Worm (Caenorhabditis elegans): ENCODE data around the gene Y66D12A.3.
A peak's percentile ranks its signal among the peaks of the same experiment; 100 is the strongest.

Y66D12A.3 gene

ce11 chrIII:11581372-11581771 is 7.6 kb upstream of the Y66D12A.3 start, which contains the start of the genes Y66D12A.6 and ceh-92:
TSS of gene Y66D12A.6 (minus strand) at chrIII:11581402.
TSS of gene ceh-92 (plus strand) at chrIII:11581600.
- TF ChIP-seq mml-1 (tag; optimal IDR thresholded peaks at IDR 0.05) = no peak
- TF ChIP-seq R02D3.7 (tag; optimal IDR thresholded peaks at IDR 0.05) = no peak

DNA sequence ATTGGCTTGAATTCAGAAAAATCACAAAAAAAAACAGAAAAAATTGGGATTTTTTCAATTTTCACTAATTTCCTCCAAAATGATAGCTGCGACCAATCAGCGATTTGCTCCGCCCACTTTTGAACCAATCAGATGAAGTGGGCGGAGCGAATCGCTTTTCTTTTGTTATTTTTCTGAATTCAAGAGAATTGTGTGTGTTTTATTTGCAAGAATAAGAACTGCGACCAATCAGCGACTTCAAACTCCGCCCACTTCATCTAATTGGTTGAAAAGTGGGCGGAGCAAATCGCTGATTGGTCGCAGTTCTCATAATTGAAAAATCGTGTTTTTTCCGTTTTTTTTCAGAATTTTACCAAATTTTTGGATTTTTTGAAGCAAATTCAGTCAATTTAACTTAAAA is 6.4 kb upstream of the Y66D12A.3 start:
- TF ChIP-seq jun-1 (tag; optimal IDR thresholded peaks at IDR 0.05) (no peak), nfya-1 (tag; optimal IDR thresholded peaks at IDR 0.05; ENCODE audit: insufficient read depth) (peak; percentile 86)

ce11 chrIII:11589311-11589710 is 300 bp downstream of the Y66D12A.3 start:
- no peak for TF ChIP-seq nhr-77 (tag; optimal IDR thresholded peaks at IDR 0.05)
- peak; percentile 65 for TF ChIP-seq nfya-1 (tag; optimal IDR thresholded peaks at IDR 0.05; ENCODE audit: insufficient read depth)

ce11 chrIII:11590255-11590654 is 1.2 kb downstream of the Y66D12A.3 start:
- TF ChIP-seq nhr-23 (tag; optimal IDR thresholded peaks at IDR 0.05) = no peak
- no peak for TF ChIP-seq tbx-2 (tag; optimal IDR thresholded peaks at IDR 0.05)
- TF ChIP-seq fkh-2 (tag; optimal IDR thresholded peaks at IDR 0.05) = no peak
- no peak for TF ChIP-seq nhr-67 (tag; optimal IDR thresholded peaks at IDR 0.05)
- no peak for TF ChIP-seq elt-2 (tag; optimal IDR thresholded peaks at IDR 0.05)
- no peak for TF ChIP-seq nhr-12 (tag; optimal IDR thresholded peaks at IDR 0.05)
- no peak for TF ChIP-seq nhr-25 (tag; optimal IDR thresholded peaks at IDR 0.05)
- no peak for TF ChIP-seq nhr-43 (tag; optimal IDR thresholded peaks at IDR 0.05; ENCODE audit: poor library complexity, severe bottlenecking)
- no peak for TF ChIP-seq pha-4 (tag; optimal IDR thresholded peaks at IDR 0.05)
- TF ChIP-seq snpc-4 (tag; optimal IDR thresholded peaks at IDR 0.05) = no peak
- no peak for TF ChIP-seq pqm-1 (tag; optimal IDR thresholded peaks at IDR 0.05)
- TF ChIP-seq ceh-16 (tag; optimal IDR thresholded peaks at IDR 0.05) = no peak

- TF ChIP-seq sea-2 (GFP tag; optimal IDR thresholded peaks at IDR 0.05) (no peak), ceh-28 (tag; optimal IDR thresholded peaks at IDR 0.05) (peak; percentile 83)
Observed at ce11 chrIII:11592096-11592495, 3.1 kb downstream of the Y66D12A.3 start.

DNA sequence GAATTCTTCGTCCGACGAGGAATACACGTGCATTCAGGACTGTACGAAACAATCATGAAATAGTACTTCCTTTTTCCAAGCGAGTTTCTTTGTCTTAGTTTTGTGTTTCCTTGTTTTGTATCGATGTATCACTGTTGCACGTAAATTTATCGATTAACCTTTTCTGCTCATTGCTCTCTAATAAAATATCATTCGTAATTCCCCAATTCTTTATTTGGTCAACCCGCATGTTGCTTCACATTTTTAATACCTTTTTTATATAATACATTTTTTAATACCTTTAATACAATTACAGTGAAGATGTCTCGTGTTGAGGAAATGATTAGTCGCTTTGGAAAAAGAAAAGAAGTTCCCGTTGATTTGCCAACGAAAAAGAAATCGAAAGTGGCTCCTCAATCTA is 18.9 kb downstream of the Y66D12A.3 start, which contains the start of gene Y66D12A.1:
Gene Y66D12A.1, plus strand, starts transcription at position 301 of the 400 bp plus-strand sequence.
- no peak for TF ChIP-seq pqm-1 (tag; optimal IDR thresholded peaks at IDR 0.05)
- no peak for TF ChIP-seq nhr-77 (tag; optimal IDR thresholded peaks at IDR 0.05)
- no peak for TF ChIP-seq nhr-25 (tag; optimal IDR thresholded peaks at IDR 0.05)
- no peak for TF ChIP-seq nhr-237 (tag; optimal IDR thresholded peaks at IDR 0.05)
- TF ChIP-seq unc-62 (GFP tag; optimal IDR thresholded peaks at IDR 0.05) = no peak
- no peak for TF ChIP-seq ceh-82 (tag; optimal IDR thresholded peaks at IDR 0.05)
- TF ChIP-seq R02D3.7 (tag; optimal IDR thresholded peaks at IDR 0.05) = no peak
- no peak for TF ChIP-seq nhr-23 (tag; optimal IDR thresholded peaks at IDR 0.05)
- no peak for TF ChIP-seq elt-3 (tag; optimal IDR thresholded peaks at IDR 0.05)
- TF ChIP-seq zag-1 (tag; optimal IDR thresholded peaks at IDR 0.05) = no peak

DNA sequence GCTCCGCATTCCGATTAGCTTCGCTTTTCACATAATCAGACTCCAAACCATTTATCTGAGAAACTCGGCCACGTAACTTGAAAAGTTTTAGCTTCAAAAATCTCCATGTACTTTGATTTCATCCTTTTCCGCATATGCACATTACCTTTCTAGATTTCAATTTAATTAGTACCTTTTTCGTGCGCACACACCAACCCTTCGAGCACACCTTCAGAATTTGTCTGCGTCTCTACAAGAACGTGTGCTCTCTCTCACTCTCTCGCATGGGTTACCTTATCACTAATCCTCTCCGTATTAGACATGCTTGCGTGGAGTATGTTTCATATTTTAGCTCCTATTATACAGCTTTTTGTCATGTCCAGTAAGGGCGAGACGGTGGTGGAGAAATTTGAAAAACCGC is 20.6 kb downstream of the Y66D12A.3 start, which contains the start of gene Y66D12A.30:
Gene Y66D12A.30, plus strand, starts transcription at position 301 of the 400 bp plus-strand sequence.
- TF ChIP-seq nhr-12 (tag; optimal IDR thresholded peaks at IDR 0.05) = no peak
- TF ChIP-seq nhr-28 (tag; optimal IDR thresholded peaks at IDR 0.05) = no peak
- TF ChIP-seq elt-1 (tag; optimal IDR thresholded peaks at IDR 0.05) = no peak
- TF ChIP-seq lin-15B (tag; optimal IDR thresholded peaks at IDR 0.05) = no peak
- no peak for TF ChIP-seq nhr-76 (tag; optimal IDR thresholded peaks at IDR 0.05)
- TF ChIP-seq fkh-2 (tag; optimal IDR thresholded peaks at IDR 0.05) = no peak
- no peak for TF ChIP-seq R02D3.7 (tag; optimal IDR thresholded peaks at IDR 0.05)
- no peak for TF ChIP-seq mml-1 (tag; optimal IDR thresholded peaks at IDR 0.05)

All from whole organism, L3 larva.